Worm (Caenorhabditis elegans): Measurements from ENCODE around the gene C18H9.6.

The C18H9.6 gene

DNA sequence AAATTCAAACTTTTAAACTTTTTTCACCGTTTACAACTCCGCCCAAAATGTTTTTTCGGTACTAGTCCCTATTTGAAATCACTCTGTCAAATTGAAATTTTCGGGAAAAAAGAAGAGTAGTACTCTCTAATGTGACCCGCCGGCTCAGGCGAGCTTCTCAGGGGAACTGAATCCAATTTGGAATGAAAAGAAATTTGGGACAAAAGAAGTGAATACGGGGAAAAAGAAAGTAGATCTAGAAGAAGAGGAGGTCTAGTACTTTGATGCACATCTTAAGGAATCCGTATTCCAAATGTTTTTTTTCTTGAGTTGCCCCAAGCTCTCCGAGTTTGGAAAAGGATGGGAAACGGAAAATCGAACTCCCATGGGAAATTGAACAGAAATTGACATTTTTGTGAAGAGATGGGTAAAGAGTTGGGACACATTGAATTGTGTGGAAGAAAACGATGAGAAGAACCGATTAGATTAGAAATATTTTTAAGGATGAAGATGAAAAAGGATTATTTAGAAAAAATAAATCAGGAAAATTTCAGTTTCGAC is 5.2 kb upstream of the C18H9.6 start:
- TF ChIP-seq zag-1 (tag; optimal IDR thresholded peaks at IDR 0.05) (no peak), tbx-2 (tag; optimal IDR thresholded peaks at IDR 0.05) (peak; percentile 21), fkh-10 (GFP tag; optimal IDR thresholded peaks at IDR 0.05) (peak; percentile 39), swsn-7 (tag; optimal IDR thresholded peaks at IDR 0.05) (no peak), unc-130 (tag; optimal IDR thresholded peaks at IDR 0.05) (no peak), lin-14 (GFP tag; optimal IDR thresholded peaks at IDR 0.05) (peak; percentile 64), fos-1 (tag; optimal IDR thresholded peaks at IDR 0.05) (no peak)

ce11 chrII:6705593-6706228 is 4.3 kb upstream of the C18H9.6 start, which contains the start of gene rpy-1:
Gene rpy-1, minus strand, starts transcription at chrII:6705643.
- no peak for TF ChIP-seq mab-9 (GFP tag; IDR thresholded peaks at IDR 0.05)
- no peak for TF ChIP-seq elt-3 (tag; optimal IDR thresholded peaks at IDR 0.05)
- TF ChIP-seq lin-39 (tag; optimal IDR thresholded peaks at IDR 0.05): peak; percentile 61
- TF ChIP-seq ceh-63 (GFP tag; optimal IDR thresholded peaks at IDR 0.05): no peak
- no peak for TF ChIP-seq nhr-76 (tag; optimal IDR thresholded peaks at IDR 0.05)
- no peak for TF ChIP-seq zag-1 (tag; optimal IDR thresholded peaks at IDR 0.05)
- peak; percentile 7 for TF ChIP-seq nhr-85 (tag)
- no peak for TF ChIP-seq nhr-12 (tag; optimal IDR thresholded peaks at IDR 0.05)
- peak; percentile 22 for TF ChIP-seq ztf-4 (tag; optimal IDR thresholded peaks at IDR 0.05)
- peak; percentile 36 to 51 for TF ChIP-seq lsy-2 (tag; optimal IDR thresholded peaks at IDR 0.05)
- TF ChIP-seq ceh-8 (GFP tag; optimal IDR thresholded peaks at IDR 0.05): no peak
- TF ChIP-seq nhr-19 (GFP tag; conservative IDR thresholded peaks at IDR 0.05): 0 out of 2 replicates have a peak, but pooled peaks have one; percentile 13
- no peak for TF ChIP-seq ama-1 (optimal IDR thresholded peaks at IDR 0.05)
- peak; percentile 76 for TF ChIP-seq lin-14 (GFP tag; optimal IDR thresholded peaks at IDR 0.05)
- TF ChIP-seq dsc-1 (tag; optimal IDR thresholded peaks at IDR 0.05): peak; percentile 58
- TF ChIP-seq lin-13 (GFP tag; optimal IDR thresholded peaks at IDR 0.05): no peak
- TF ChIP-seq rnt-1 (tag; optimal IDR thresholded peaks at IDR 0.05): peak; percentile 60
- peak; percentile 21 for TF ChIP-seq nhr-20 (tag; optimal IDR thresholded peaks at IDR 0.05)
- peak; percentile 68 for TF ChIP-seq nhr-71 (tag; optimal IDR thresholded peaks at IDR 0.05)
- TF ChIP-seq unc-30 (tag; optimal IDR thresholded peaks at IDR 0.05): no peak
- TF ChIP-seq mef-2 (tag; optimal IDR thresholded peaks at IDR 0.05): no peak
- no peak for TF ChIP-seq swsn-7 (tag; optimal IDR thresholded peaks at IDR 0.05)
- no peak for TF ChIP-seq C34B4.2 (tag; optimal IDR thresholded peaks at IDR 0.05)
- TF ChIP-seq blmp-1 (tag; optimal IDR thresholded peaks at IDR 0.05): peak; percentile 9
- peak; percentile 36 for TF ChIP-seq snu-23 (GFP tag; optimal IDR thresholded peaks at IDR 0.05)
- no peak for TF ChIP-seq efl-1 (optimal IDR thresholded peaks at IDR 0.05)
- peak in 1 of 2 experiments; percentile 41 for TF ChIP-seq efl-1 (GFP tag; optimal IDR thresholded peaks at IDR 0.05 in 1 of 2)

DNA sequence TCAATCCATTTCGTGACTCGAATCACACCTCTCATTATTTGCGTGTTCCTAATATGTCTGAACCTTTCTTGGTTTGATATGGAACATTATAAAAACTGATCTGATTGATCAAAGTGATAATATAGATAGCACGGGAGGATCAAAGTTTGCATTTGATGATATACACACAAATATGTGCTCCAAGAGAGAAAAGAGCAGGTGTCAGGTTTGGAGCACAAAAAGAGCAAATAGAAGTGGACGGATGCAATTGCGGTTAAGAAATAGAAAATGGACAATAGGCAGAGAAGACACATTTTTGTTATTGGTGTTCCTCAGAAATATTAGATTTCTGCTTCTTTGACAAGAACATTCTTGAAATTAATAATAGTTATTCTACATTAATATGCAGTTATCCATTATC is 2.6 kb downstream of the C18H9.6 start, which contains the start of gene C18H9.1:
Gene C18H9.1 (plus strand): TSS at position 301 of the 400 bp plus-strand sequence.
- no peak for TF ChIP-seq jun-1 (tag; optimal IDR thresholded peaks at IDR 0.05)
- no peak for TF ChIP-seq snu-23 (GFP tag; optimal IDR thresholded peaks at IDR 0.05)
- no peak for TF ChIP-seq hlh-17 (GFP tag; optimal IDR thresholded peaks at IDR 0.05; ENCODE audit: borderline replicate concordance)
- no peak for TF ChIP-seq C34B4.2 (tag; optimal IDR thresholded peaks at IDR 0.05)
- TF ChIP-seq fos-1 (tag; optimal IDR thresholded peaks at IDR 0.05): no peak
- no peak for TF ChIP-seq rnt-1 (tag; optimal IDR thresholded peaks at IDR 0.05)
- no peak for TF ChIP-seq pax-3 (tag; optimal IDR thresholded peaks at IDR 0.05)
- no peak for TF ChIP-seq unc-130 (tag; optimal IDR thresholded peaks at IDR 0.05)
- TF ChIP-seq egl-27 (tag; optimal IDR thresholded peaks at IDR 0.05): no peak
- TF ChIP-seq nhr-71 (tag; optimal IDR thresholded peaks at IDR 0.05): no peak
- TF ChIP-seq nhr-20 (tag; optimal IDR thresholded peaks at IDR 0.05): no peak
- no peak for TF ChIP-seq ceh-63 (GFP tag; optimal IDR thresholded peaks at IDR 0.05)

DNA sequence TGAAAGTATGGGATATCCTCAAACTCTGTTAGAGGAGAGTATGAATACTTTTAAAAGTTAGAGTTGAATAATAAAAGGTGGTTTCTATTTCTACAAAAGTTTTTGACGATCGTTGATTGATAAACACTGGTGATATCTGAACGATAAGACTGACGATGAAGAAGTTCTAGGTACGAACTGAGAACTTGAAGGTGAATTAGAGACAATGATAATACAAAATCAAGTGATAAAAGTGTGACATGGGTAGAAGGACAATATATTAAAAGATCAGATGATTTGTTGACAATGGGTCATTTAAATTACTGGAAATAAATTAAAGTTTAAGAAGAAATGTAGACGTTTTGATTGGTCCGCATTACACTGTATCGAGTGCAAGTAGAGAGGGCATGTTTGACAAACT is 6.0 kb downstream of the C18H9.6 start, which contains the start of gene C18H9.5:
Gene C18H9.5 (minus strand): TSS at position 179 of the 400 bp plus-strand sequence.
- TF ChIP-seq elt-3 (tag; optimal IDR thresholded peaks at IDR 0.05) (peak in 1 of 6 experiments; percentile 7), nhr-77 (tag; optimal IDR thresholded peaks at IDR 0.05) (no peak), nhr-20 (tag; optimal IDR thresholded peaks at IDR 0.05) (peak; percentile 5)

Data from whole organism, L1 larva.